Fruit fly (Drosophila melanogaster) whole organism, embryonic: Measurements from ENCODE around the gene Tsf2.

Experiments
- Atf6 ChIP-seq: fragments of 200-800 bp; sonication (Bioruptor generic); IDR thresholded peaks from 2 replicates; pipeline ENCODE4 v1.3.6; 2022; ENCODE audit warnings: missing biosample characterization, missing genetic modification characterization
- CG11456 ChIP-seq: fragments of 200-800 bp; sonication (Bioruptor generic); IDR thresholded peaks from 3 replicates; pipeline ENCODE4 v1.3.6; 2022; ENCODE audit warnings: missing biosample characterization, missing genetic modification characterization
- CG12659 ChIP-seq: fragments of 200-800 bp; sonication (Bioruptor generic); optimal IDR thresholded peaks from 3 replicates; lab custom pipeline; 2017; ENCODE audit warnings: mild to moderate bottlenecking, missing biosample characterization, missing genetic modification reagents, missing genetic modification characterization
- CG12942 ChIP-seq: fragments of 200-800 bp; sonication (Bioruptor generic); optimal IDR thresholded peaks from 3 replicates; lab custom pipeline; 2016; ENCODE audit warnings: missing biosample characterization, missing genetic modification characterization
- CG13123 ChIP-seq: fragments of 200-800 bp; sonication (Bioruptor generic); optimal IDR thresholded peaks from 2 replicates; lab custom pipeline; 2016; ENCODE audit warnings: missing biosample characterization, missing genetic modification characterization
- CG17568 ChIP-seq: fragments of 200-800 bp; sonication (Bioruptor generic); optimal IDR thresholded peaks from 2 replicates; lab custom pipeline; 2018; ENCODE audit warnings: missing biosample characterization, mild to moderate bottlenecking, missing genetic modification characterization, moderate library complexity
- CG18262 ChIP-seq: fragments of 200-800 bp; optimal IDR thresholded peaks from 3 replicates; lab custom pipeline; 2019; ENCODE audit warnings: missing biosample characterization, mild to moderate bottlenecking, missing genetic modification characterization, moderate library complexity
- CG18476 ChIP-seq: fragments of 200-800 bp; sonication (Bioruptor generic); optimal IDR thresholded peaks from 2 replicates; lab custom pipeline; 2016; ENCODE audit warnings: missing biosample characterization, mild to moderate bottlenecking, missing genetic modification characterization
- CG2116 ChIP-seq: fragments of 200-800 bp; sonication (Bioruptor generic); optimal IDR thresholded peaks from 3 replicates; lab custom pipeline; 2018; ENCODE audit warnings: missing biosample characterization, mild to moderate bottlenecking, missing genetic modification characterization
- CG2129 ChIP-seq: fragments of 200-800 bp; sonication (Bioruptor generic); IDR thresholded peaks from 2 replicates; pipeline ENCODE4 v1.3.6; 2022; ENCODE audit warnings: missing biosample characterization, missing genetic modification characterization; ENCODE audit not compliant: partially characterized antibody
- CG30431 ChIP-seq: fragments of 200-800 bp; sonication (Bioruptor generic); optimal IDR thresholded peaks from 2 replicates; lab custom pipeline; 2017; ENCODE audit warnings: missing biosample characterization, missing genetic modification characterization
- CG3065 ChIP-seq: fragments of 200-800 bp; sonication (Bioruptor generic); optimal IDR thresholded peaks from 2 replicates; lab custom pipeline; 2016; ENCODE audit warnings: missing biosample characterization, missing genetic modification characterization
- CG32772 ChIP-seq: fragments of 200-800 bp; sonication (Bioruptor generic); IDR thresholded peaks from 2 replicates; pipeline ENCODE4 v1.3.6; 2022; ENCODE audit warnings: missing biosample characterization, missing genetic modification characterization
- CG7372 ChIP-seq: fragments of 200-800 bp; sonication (Bioruptor generic); IDR thresholded peaks from 2 replicates; pipeline ENCODE4 v1.3.6; 2022; ENCODE audit warnings: missing biosample characterization, missing genetic modification characterization
- CG8359 ChIP-seq: fragments of 200-800 bp; sonication (Bioruptor generic); optimal IDR thresholded peaks from 2 replicates; lab custom pipeline; 2017; ENCODE audit warnings: missing biosample characterization, mild to moderate bottlenecking, missing genetic modification characterization, borderline replicate concordance
- CG9727 ChIP-seq: fragments of 200-800 bp; sonication (Bioruptor generic); optimal IDR thresholded peaks from 3 replicates; lab custom pipeline; 2017; ENCODE audit warnings: missing biosample characterization, mild to moderate bottlenecking, missing genetic modification characterization
- CG9932 ChIP-seq: fragments of 200-800 bp; sonication (Bioruptor generic); IDR thresholded peaks from 2 replicates; pipeline ENCODE4 v1.3.6; 2022; ENCODE audit warnings: missing biosample characterization, missing genetic modification characterization
- CTCF ChIP-seq: fragments of 200-800 bp; sonication (Bioruptor generic); optimal IDR thresholded peaks from 2 replicates; lab custom pipeline; 2017; ENCODE audit warnings: missing biosample characterization, mild to moderate bottlenecking, missing genetic modification characterization, moderate library complexity
- Dbx ChIP-seq: fragments of 200-800 bp; sonication (Bioruptor generic); IDR thresholded peaks from 3 replicates; pipeline ENCODE4 v1.3.6; 2022; ENCODE audit warnings: missing biosample characterization, missing genetic modification characterization
- Doc2 ChIP-seq: fragments of 200-800 bp; sonication (Bioruptor generic); IDR thresholded peaks from 2 replicates; pipeline ENCODE4 v1.3.6; 2022; ENCODE audit warnings: missing biosample characterization, missing genetic modification characterization
- Hmr ChIP-seq: fragments of 200-800 bp; sonication (Bioruptor generic); optimal IDR thresholded peaks from 3 replicates; lab custom pipeline; 2017; ENCODE audit warnings: mild to moderate bottlenecking, missing biosample characterization, missing genetic modification reagents, missing genetic modification characterization
- Hmx ChIP-seq: fragments of 200-800 bp; sonication (Bioruptor generic); optimal IDR thresholded peaks from 2 replicates; lab custom pipeline; 2016; ENCODE audit warnings: missing biosample characterization, missing genetic modification characterization
- Nf-YA ChIP-seq: fragments of 200-800 bp; sonication (Bioruptor generic); IDR thresholded peaks from 2 replicates; pipeline ENCODE4 v1.3.6; 2022; ENCODE audit warnings: missing biosample characterization, missing genetic modification characterization
- Nf-YB ChIP-seq: fragments of 200-800 bp; sonication (Bioruptor generic); optimal IDR thresholded peaks from 3 replicates; lab custom pipeline; 2019; ENCODE audit warnings: missing biosample characterization, mild to moderate bottlenecking, missing genetic modification characterization, moderate library complexity
- Poxn ChIP-seq: fragments of 200-800 bp; sonication (Bioruptor generic); IDR thresholded peaks from 2 replicates; pipeline ENCODE4 v1.3.6; 2022; ENCODE audit warnings: missing biosample characterization, missing genetic modification characterization
- Ravus ChIP-seq: fragments of 200-800 bp; sonication (Bioruptor generic); IDR thresholded peaks from 2 replicates; pipeline ENCODE4 v1.3.6; 2022; ENCODE audit warnings: missing biosample characterization, missing genetic modification characterization
- Rx ChIP-seq: fragments of 200-800 bp; sonication (Bioruptor generic); IDR thresholded peaks from 2 replicates; pipeline ENCODE4 v1.3.6; 2022; ENCODE audit warnings: missing biosample characterization, missing genetic modification characterization
- Vsx1 ChIP-seq: fragments of 200-800 bp; sonication (Bioruptor generic); optimal IDR thresholded peaks from 2 replicates; lab custom pipeline; 2017; ENCODE audit warnings: missing biosample characterization, mild to moderate bottlenecking, missing genetic modification characterization, missing genetic modification reagents
- ato ChIP-seq: fragments of 200-800 bp; sonication (Bioruptor generic); IDR thresholded peaks from 2 replicates; pipeline ENCODE4 v1.3.6; 2022; ENCODE audit warnings: missing biosample characterization, missing genetic modification characterization; ENCODE audit not compliant: partially characterized antibody
- chm ChIP-seq: fragments of 200-800 bp; sonication (Bioruptor generic); IDR thresholded peaks from 2 replicates; pipeline ENCODE4 v1.3.6; 2022; ENCODE audit warnings: missing biosample characterization, missing genetic modification characterization
- croc ChIP-seq: fragments of 200-800 bp; sonication (Bioruptor generic); conservative IDR thresholded peaks from 3 replicates; pipeline ENCODE4 v1.3.6; 2022; ENCODE audit warnings: missing biosample characterization, missing genetic modification characterization
- cwo ChIP-seq: fragments of 200-800 bp; sonication (Bioruptor generic); optimal IDR thresholded peaks from 3 replicates; lab custom pipeline; 2017; ENCODE audit warnings: missing biosample characterization, missing genetic modification characterization, mild to moderate bottlenecking, moderate library complexity, missing genetic modification reagents
- dan ChIP-seq: fragments of 200-800 bp; sonication (Bioruptor generic); IDR thresholded peaks from 2 replicates; pipeline ENCODE4 v1.3.6; 2022; ENCODE audit warnings: missing biosample characterization, missing genetic modification characterization
- danr ChIP-seq: fragments of 200-800 bp; sonication (Bioruptor generic); IDR thresholded peaks from 2 replicates; pipeline ENCODE4 v1.3.6; 2022; ENCODE audit warnings: missing biosample characterization, missing genetic modification characterization
- eyg ChIP-seq: fragments of 200-800 bp; sonication (Bioruptor generic); optimal IDR thresholded peaks from 3 replicates; lab custom pipeline; 2016; ENCODE audit warnings: missing biosample characterization, missing genetic modification characterization
- gce ChIP-seq: fragments of 200-800 bp; sonication (Bioruptor generic); IDR thresholded peaks from 3 replicates; pipeline ENCODE4 v1.3.6; 2022; ENCODE audit warnings: missing biosample characterization, missing genetic modification characterization
- hth ChIP-seq: fragments of >200 bp; optimal IDR thresholded peaks from 2 replicates; lab custom pipeline; 2017; ENCODE audit warnings: inconsistent platforms
- knrl ChIP-seq: fragments of 200-800 bp; sonication (Bioruptor generic); IDR thresholded peaks from 3 replicates; pipeline ENCODE4 v1.3.6; 2022; ENCODE audit warnings: missing biosample characterization, missing genetic modification characterization; ENCODE audit not compliant: partially characterized antibody
- lbe ChIP-seq: fragments of 200-800 bp; sonication (Bioruptor generic); optimal IDR thresholded peaks from 2 replicates; lab custom pipeline; 2016; ENCODE audit warnings: missing biosample characterization, mild to moderate bottlenecking, missing genetic modification characterization
- lov ChIP-seq, 2 experiments: fragments of 200-800 bp in 1 of 2; fragments of >200 bp in 1 of 2; sonication (Bioruptor generic) in 1 of 2; IDR thresholded peaks in 1 of 2; optimal IDR thresholded peaks in 1 of 2; 2 replicates in 1 of 2; 3 replicates in 1 of 2; pipeline versions ENCODE4 v1.3.6 to Lab custom; 2017 to 2022; ENCODE audit warnings: missing biosample characterization in 1 of 2, missing genetic modification characterization in 1 of 2
- maf-S ChIP-seq: fragments of 200-800 bp; sonication (Bioruptor generic); optimal IDR thresholded peaks from 2 replicates; lab custom pipeline; 2016; ENCODE audit warnings: missing biosample characterization, missing genetic modification characterization
- mld ChIP-seq: fragments of 200-800 bp; sonication (Bioruptor generic); IDR thresholded peaks from 3 replicates; pipeline ENCODE4 v1.3.6; 2022; ENCODE audit warnings: missing biosample characterization, missing genetic modification characterization; ENCODE audit not compliant: partially characterized antibody
- pan ChIP-seq, 4 experiments: fragments of >200 bp in 3 of 4; fragments of 200-800 bp in 1 of 4; sonication (Bioruptor generic) in 1 of 4; optimal IDR thresholded peaks in 3 of 4; IDR thresholded peaks in 1 of 4; 2 replicates each; pipeline versions ENCODE4 v1.3.6 to Lab custom; 2017 to 2022; ENCODE audit warnings: missing biosample characterization in 2 of 4, missing genetic modification characterization in 2 of 4, mixed read lengths in 1 of 4
- ranshi ChIP-seq: fragments of 200-800 bp; sonication (Bioruptor generic); IDR thresholded peaks from 2 replicates; pipeline ENCODE4 v1.3.6; 2022; ENCODE audit warnings: missing biosample characterization, missing genetic modification characterization
- run ChIP-seq: fragments of 200-800 bp; sonication (Bioruptor generic); optimal IDR thresholded peaks from 3 replicates; lab custom pipeline; 2018; ENCODE audit warnings: missing biosample characterization, mild to moderate bottlenecking, missing genetic modification characterization
- sna ChIP-seq: fragments of 200-800 bp; sonication (Bioruptor generic); IDR thresholded peaks from 2 replicates; pipeline ENCODE4 v1.3.6; 2022; ENCODE audit warnings: missing biosample characterization, missing genetic modification characterization; ENCODE audit not compliant: partially characterized antibody
- sob ChIP-seq: fragments of 200-800 bp; sonication (Bioruptor generic); IDR thresholded peaks from 2 replicates; pipeline ENCODE4 v1.3.6; 2022; ENCODE audit warnings: missing biosample characterization, missing genetic modification characterization
- tap ChIP-seq: fragments of 200-800 bp; optimal IDR thresholded peaks from 3 replicates; lab custom pipeline; 2019; ENCODE audit warnings: missing biosample characterization, mild to moderate bottlenecking, missing genetic modification characterization, moderate library complexity
- vnd ChIP-seq: fragments of 200-800 bp; sonication (Bioruptor generic); IDR thresholded peaks from 3 replicates; pipeline ENCODE4 v1.3.6; 2022; ENCODE audit warnings: missing biosample characterization, missing genetic modification characterization; ENCODE audit not compliant: partially characterized antibody
- z ChIP-seq: fragments of 200-800 bp; sonication (Bioruptor generic); IDR thresholded peaks from 3 replicates; pipeline ENCODE4 v1.3.6; 2022; ENCODE audit warnings: missing biosample characterization, missing genetic modification characterization

Tsf2 gene

dm6 chr3L:12514762-12515215 is 18.7 kb downstream of the Tsf2 start, which contains the start of the genes sti and tral (continued):
- no peak for TF ChIP-seq lov (optimal IDR thresholded peaks at IDR 0.05; lab: Kevin White, UChicago)
- TF ChIP-seq lov (GFP tag; IDR thresholded peaks at IDR 0.05; lab: Robert Waterston, UW), result peak; percentile 86; the same call in 2 of the 3 replicates
- no peak for TF ChIP-seq vnd (GFP tag; lab: Robert Waterston, UW)
- TF ChIP-seq Vsx1 (GFP tag; lab: Kevin White, UChicago), result no peak
- no peak for TF ChIP-seq pan (optimal IDR thresholded peaks at IDR 0.05; lab: Kevin White, UChicago)
- peak in 1 of 2 experiments; percentile 86 for TF ChIP-seq pan (GFP tag; optimal IDR thresholded peaks at IDR 0.05 in 1 of 2, IDR thresholded peaks at IDR 0.05 in 1 of 2)
- TF ChIP-seq danr (GFP tag; lab: Robert Waterston, UW), result peak; percentile 66; the same call in 1 of the 2 replicates
- TF ChIP-seq eyg (GFP tag; lab: Kevin White, UChicago), result peak; percentile 87
- TF ChIP-seq Ravus (GFP tag; lab: Robert Waterston, UW), result peak; percentile 62
- peak; percentile 79 for TF ChIP-seq CG18262 (tag; lab: Kevin White, UChicago)
- peak; percentile 83 for TF ChIP-seq CG30431
- peak; percentile 88 for TF ChIP-seq CG13123
- TF ChIP-seq CG17568, result no peak
- TF ChIP-seq sob, result peak; percentile 91
- TF ChIP-seq ranshi (GFP tag; lab: Robert Waterston, UW), result peak; percentile 86
- TF ChIP-seq CTCF (GFP tag; lab: Kevin White, UChicago), result peak; percentile 74
- peak; percentile 55 for TF ChIP-seq Hmx (GFP tag; lab: Kevin White, UChicago)
- TF ChIP-seq knrl (GFP tag; lab: Robert Waterston, UW), result peak; percentile 43; the same call in 1 of the 3 replicates
- TF ChIP-seq CG9727 (GFP tag; lab: Kevin White, UChicago), result peak; percentile 88
- peak; percentile 85 for TF ChIP-seq Atf6 (GFP tag; lab: Robert Waterston, UW)
- TF ChIP-seq Nf-YB (GFP tag; lab: Kevin White, UChicago), result peak; percentile 58
- TF ChIP-seq CG8359 (GFP tag; lab: Kevin White, UChicago), result peak; percentile 59
- 0 out of 2 replicates have a peak, but pooled peaks have one; percentile 17 for TF ChIP-seq sna (GFP tag; lab: Robert Waterston, UW)
- TF ChIP-seq cwo (GFP tag; lab: Kevin White, UChicago), result peak; percentile 77
- TF ChIP-seq CG2129 (GFP tag; lab: Robert Waterston, UW), result no peak
- TF ChIP-seq CG32772, result peak; percentile 79
- peak; percentile 100 for TF ChIP-seq CG2116
- TF ChIP-seq Doc2, result no peak; the same call in 1 of the 2 replicates
- TF ChIP-seq tap (tag; lab: Kevin White, UChicago), result no peak
- TF ChIP-seq Nf-YA (GFP tag; lab: Robert Waterston, UW), result peak; percentile 57; the same call in 1 of the 2 replicates
- peak; percentile 91 for TF ChIP-seq Dbx (GFP tag; lab: Robert Waterston, UW)
- peak; percentile 70 for TF ChIP-seq croc (GFP tag; lab: Robert Waterston, UW)
- peak; percentile 83 for TF ChIP-seq CG7372 (GFP tag; lab: Robert Waterston, UW)
- TF ChIP-seq ato (GFP tag; lab: Robert Waterston, UW), result no peak
- TF ChIP-seq maf-S (GFP tag; lab: Kevin White, UChicago), result peak; percentile 94
- peak; percentile 90 for TF ChIP-seq Hmr (GFP tag; lab: Kevin White, UChicago)
- peak; percentile 64 for TF ChIP-seq CG3065 (GFP tag; lab: Kevin White, UChicago)
- TF ChIP-seq hth (lab: Kevin White, UChicago), result no peak
- TF ChIP-seq Poxn (GFP tag; lab: Robert Waterston, UW), result peak; percentile 76
- peak; percentile 93 for TF ChIP-seq CG11456 (GFP tag; lab: Robert Waterston, UW)
- 0 out of 3 replicates have a peak, but pooled peaks have one; percentile 24 for TF ChIP-seq gce (GFP tag; lab: Robert Waterston, UW)
- no peak for TF ChIP-seq dan (GFP tag; lab: Robert Waterston, UW)
- peak; percentile 92 for TF ChIP-seq CG12659 (GFP tag; lab: Kevin White, UChicago)
- TF ChIP-seq lbe, result peak; percentile 80
- TF ChIP-seq run (tag; lab: Kevin White, UChicago), result peak; percentile 15
- TF ChIP-seq CG12942 (GFP tag; lab: Kevin White, UChicago), result peak; percentile 90
- no peak for TF ChIP-seq mld (GFP tag; lab: Robert Waterston, UW)
- TF ChIP-seq z (GFP tag; lab: Robert Waterston, UW), result no peak
- TF ChIP-seq Rx (GFP tag; lab: Robert Waterston, UW), result peak; percentile 79
- TF ChIP-seq chm (GFP tag; lab: Robert Waterston, UW), result peak; percentile 54; the same call in 1 of the 2 replicates
- TF ChIP-seq CG18476 (GFP tag; lab: Kevin White, UChicago), result peak; percentile 88
- TF ChIP-seq CG9932 (GFP tag; lab: Robert Waterston, UW), result peak; percentile 96
